Worm (Caenorhabditis elegans): ENCODE measurements around the gene M60.7.

ce11 chrX:8214424-8215115 lies 46.4 kb downstream of the M60.7 start, which contains the start of gene C47D2.1:
- TF ChIP-seq ztf-7 (tag; optimal IDR thresholded peaks at IDR 0.05) (no peak), lin-39 (tag; optimal IDR thresholded peaks at IDR 0.05) (no peak), dmd-9 (GFP tag; IDR thresholded peaks at IDR 0.05) (no peak), duxl-1 (tag; optimal IDR thresholded peaks at IDR 0.05; ENCODE audit: poor library complexity) (no peak), nhr-28 (tag; optimal IDR thresholded peaks at IDR 0.05) (no peak), lir-3 (tag; optimal IDR thresholded peaks at IDR 0.05) (no peak), egl-27 (tag; optimal IDR thresholded peaks at IDR 0.05) (no peak), ama-1 (optimal IDR thresholded peaks at IDR 0.05) (no peak), spr-3 (GFP tag; optimal IDR thresholded peaks at IDR 0.05) (no peak), snpc-1.2 (GFP tag; IDR thresholded peaks at IDR 0.05) (no peak), ceh-82 (tag; optimal IDR thresholded peaks at IDR 0.05) (no peak), snpc-4 (tag; optimal IDR thresholded peaks at IDR 0.05) (no peak), mdl-1 (tag; optimal IDR thresholded peaks at IDR 0.05) (no peak)
